Comparison of ENCODE assay signal across 5 worm cellular contexts in genomic region chrIII:4899728-4900127, ce11.
TF ChIP-seq lines count a peak whose summit lies in the region.

No protein-coding gene starts in this region.

TF ChIP-seq in whole organism, L1 larva, 84 proteins besides CTCF, POLR2A, EP300 and RAD21 (continues in another document):
- peak; percentile 100 for TF ChIP-seq lin-14 (GFP tag; optimal IDR thresholded peaks at IDR 0.05; lab: Kevin White, UChicago)
- TF ChIP-seq nhr-90 (tag; optimal IDR thresholded peaks at IDR 0.05; lab: Kevin White, UChicago; ENCODE audit: poor library complexity): peak; percentile 99
- TF ChIP-seq ceh-8 (GFP tag; optimal IDR thresholded peaks at IDR 0.05; lab: Kevin White, UChicago): peak; percentile 99
- TF ChIP-seq fkh-10 (GFP tag; optimal IDR thresholded peaks at IDR 0.05; lab: Kevin White, UChicago): peak; percentile 99
- peak; percentile 99 for TF ChIP-seq nhr-77 (tag; optimal IDR thresholded peaks at IDR 0.05; lab: Kevin White, UChicago)
- TF ChIP-seq Y116A8C.19 (tag; optimal IDR thresholded peaks at IDR 0.05; lab: Kevin White, UChicago; ENCODE audit: borderline replicate concordance): peak; percentile 10
- TF ChIP-seq C04F5.9 (tag; optimal IDR thresholded peaks at IDR 0.05; lab: Kevin White, UChicago): peak; percentile 97
- peak; percentile 99 for TF ChIP-seq jun-1 (tag; optimal IDR thresholded peaks at IDR 0.05; lab: Kevin White, UChicago)
- peak; percentile 100 for TF ChIP-seq nhr-47 (tag; optimal IDR thresholded peaks at IDR 0.05; lab: Kevin White, UChicago)
- peak; percentile 100 for TF ChIP-seq nhr-20 (tag; optimal IDR thresholded peaks at IDR 0.05; lab: Kevin White, UChicago)
- TF ChIP-seq pag-3 (tag; optimal IDR thresholded peaks at IDR 0.05; lab: Kevin White, UChicago; ENCODE audit: borderline replicate concordance, insufficient read depth): peak; percentile 80
- TF ChIP-seq unc-130 (tag; optimal IDR thresholded peaks at IDR 0.05; lab: Kevin White, UChicago): peak; percentile 97
- peak; percentile 99 for TF ChIP-seq C16A3.4 (tag; optimal IDR thresholded peaks at IDR 0.05; lab: Kevin White, UChicago)
- TF ChIP-seq lsy-2 (tag; optimal IDR thresholded peaks at IDR 0.05; lab: Kevin White, UChicago): peak; percentile 97
- TF ChIP-seq skn-1 (tag; optimal IDR thresholded peaks at IDR 0.05; lab: Kevin White, UChicago): peak; percentile 95
- peak; percentile 100 for TF ChIP-seq nhr-71 (tag; optimal IDR thresholded peaks at IDR 0.05; lab: Kevin White, UChicago)
- TF ChIP-seq hlh-17 (GFP tag; optimal IDR thresholded peaks at IDR 0.05; lab: Kevin White, UChicago; ENCODE audit: borderline replicate concordance): no peak

TF ChIP-seq in whole organism, L3 larva, 47 proteins besides CTCF, POLR2A, EP300 and RAD21 (continues in another document):
- TF ChIP-seq nhr-11 (tag; optimal IDR thresholded peaks at IDR 0.05; lab: Kevin White, UChicago) (peak; percentile 95), nhr-12 (tag; optimal IDR thresholded peaks at IDR 0.05; lab: Kevin White, UChicago) (no peak), zag-1 (tag; optimal IDR thresholded peaks at IDR 0.05; lab: Kevin White, UChicago) (peak; percentile 84), nhr-43 (tag; optimal IDR thresholded peaks at IDR 0.05; lab: Kevin White, UChicago; ENCODE audit: poor library complexity, severe bottlenecking) (peak; percentile 98), nhr-67 (tag; optimal IDR thresholded peaks at IDR 0.05; lab: Kevin White, UChicago) (no peak), fos-1 (tag; optimal IDR thresholded peaks at IDR 0.05; lab: Kevin White, UChicago) (peak; percentile 97), nhr-77 (tag; optimal IDR thresholded peaks at IDR 0.05; lab: Kevin White, UChicago) (peak; percentile 93), unc-39 (tag; optimal IDR thresholded peaks at IDR 0.05; lab: Kevin White, UChicago) (peak; percentile 33), tbx-2 (tag; optimal IDR thresholded peaks at IDR 0.05; lab: Kevin White, UChicago) (peak; percentile 97), ZK546.5 (tag; optimal IDR thresholded peaks at IDR 0.05; lab: Kevin White, UChicago) (peak; percentile 58), fkh-10 (GFP tag; optimal IDR thresholded peaks at IDR 0.05; lab: Kevin White, UChicago) (peak; percentile 99), mml-1 (tag; optimal IDR thresholded peaks at IDR 0.05; lab: Kevin White, UChicago) (peak; percentile 57), R02D3.7 (tag; optimal IDR thresholded peaks at IDR 0.05; lab: Kevin White, UChicago) (peak; percentile 92), ztf-11 (tag; optimal IDR thresholded peaks at IDR 0.05; lab: Kevin White, UChicago) (peak; percentile 4), nhr-28 (tag; optimal IDR thresholded peaks at IDR 0.05; lab: Kevin White, UChicago) (no peak), unc-62 (GFP tag; optimal IDR thresholded peaks at IDR 0.05; lab: Kevin White, UChicago) (peak; percentile 97), fkh-2 (tag; optimal IDR thresholded peaks at IDR 0.05; lab: Kevin White, UChicago) (no peak), eor-1 (tag; optimal IDR thresholded peaks at IDR 0.05; lab: Kevin White, UChicago) (peak in 1 of 2 experiments; percentile 2), snpc-4 (tag; optimal IDR thresholded peaks at IDR 0.05; lab: Kevin White, UChicago) (peak; percentile 92)

TF ChIP-seq in whole organism, early embryonic, 17 proteins besides CTCF, POLR2A, EP300 and RAD21:
- TF ChIP-seq scrt-1 (GFP tag; IDR thresholded peaks at IDR 0.05; lab: Robert Waterston, UW) (peak; percentile 55; the same call in 1 of the 2 replicates), flt-1 (GFP tag; IDR thresholded peaks at IDR 0.05; lab: Robert Waterston, UW) (no peak), F13C5.2 (tag; optimal IDR thresholded peaks at IDR 0.05; lab: Kevin White, UChicago) (peak; percentile 87), hmbx-1 (tag; optimal IDR thresholded peaks at IDR 0.05; lab: Kevin White, UChicago) (no peak), ets-7 (tag; optimal IDR thresholded peaks at IDR 0.05; lab: Kevin White, UChicago) (peak; percentile 5), aly-1 (tag; optimal IDR thresholded peaks at IDR 0.05; lab: Kevin White, UChicago) (no peak), tra-4 (tag; optimal IDR thresholded peaks at IDR 0.05; lab: Kevin White, UChicago) (no peak), ceh-13 (GFP tag; optimal IDR thresholded peaks at IDR 0.05; lab: Kevin White, UChicago) (no peak), ceh-36 (tag; optimal IDR thresholded peaks at IDR 0.05; lab: Kevin White, UChicago) (no peak), hmg-4 (GFP tag; optimal IDR thresholded peaks at IDR 0.05; lab: Kevin White, UChicago) (peak; percentile 91), tbx-11 (GFP tag; IDR thresholded peaks at IDR 0.05; lab: Robert Waterston, UW) (no peak), sea-1 (GFP tag; conservative IDR thresholded peaks at IDR 0.05; lab: Robert Waterston, UW) (0 out of 2 replicates have a peak, but pooled peaks have one; percentile 14), hnd-1 (tag; optimal IDR thresholded peaks at IDR 0.05; lab: Kevin White, UChicago) (no peak), ama-1 (optimal IDR thresholded peaks at IDR 0.05; lab: Kevin White, UChicago) (no peak), pes-1 (GFP tag; IDR thresholded peaks at IDR 0.05; lab: Robert Waterston, UW) (no peak), tbx-37 (GFP tag; conservative IDR thresholded peaks at IDR 0.05; lab: Robert Waterston, UW) (no peak), B0310.2 (tag; optimal IDR thresholded peaks at IDR 0.05; lab: Kevin White, UChicago) (peak; percentile 19)

TF ChIP-seq in whole organism, midembryonic, 9 proteins besides CTCF, POLR2A, EP300 and RAD21:
- TF ChIP-seq flt-1 (GFP tag; IDR thresholded peaks at IDR 0.05; lab: Robert Waterston, UW) (peak; percentile 84), klf-2 (GFP tag; conservative IDR thresholded peaks at IDR 0.05; lab: Robert Waterston, UW) (no peak), tab-1 (GFP tag; IDR thresholded peaks at IDR 0.05; lab: Robert Waterston, UW) (no peak), ref-1 (GFP tag; conservative IDR thresholded peaks at IDR 0.05; lab: Robert Waterston, UW) (no peak), med-1 (GFP tag; optimal IDR thresholded peaks at IDR 0.05; lab: Kevin White, UChicago; ENCODE audit: insufficient read depth) (no peak), cog-1 (tag; optimal IDR thresholded peaks at IDR 0.05; lab: Kevin White, UChicago) (peak; percentile 95), ztf-29 (GFP tag; IDR thresholded peaks at IDR 0.05; lab: Robert Waterston, UW) (no peak), ztf-23 (GFP tag; IDR thresholded peaks at IDR 0.05; lab: Robert Waterston, UW) (peak; percentile 94), T22C8.4 (GFP tag; IDR thresholded peaks at IDR 0.05; lab: Robert Waterston, UW) (peak; percentile 36; the same call in 1 of the 2 replicates)

TF ChIP-seq in whole organism, young adult, 124 proteins besides CTCF, POLR2A, EP300 and RAD21 (continues in another document):
- peak; percentile 86 for TF ChIP-seq bed-2 (GFP tag; IDR thresholded peaks at IDR 0.05; lab: Robert Waterston, UW)
- TF ChIP-seq somi-1 (GFP tag; optimal IDR thresholded peaks at IDR 0.05; lab: Kevin White, UChicago): peak; percentile 100
- peak; percentile 91 for TF ChIP-seq die-1 (tag; optimal IDR thresholded peaks at IDR 0.05; lab: Kevin White, UChicago)
- 0 out of 2 replicates have a peak, but pooled peaks have one; percentile 62 for TF ChIP-seq attf-6 (GFP tag; IDR thresholded peaks at IDR 0.05; lab: Robert Waterston, UW)
- TF ChIP-seq F33H1.4 (GFP tag; IDR thresholded peaks at IDR 0.05; lab: Robert Waterston, UW): peak; percentile 78
- TF ChIP-seq ceh-40 (GFP tag; IDR thresholded peaks at IDR 0.05; lab: Robert Waterston, UW): no peak
- peak; percentile 86 for TF ChIP-seq ztf-28 (GFP tag; IDR thresholded peaks at IDR 0.05; lab: Robert Waterston, UW)
- peak; percentile 73; the same call in 1 of the 2 replicates for TF ChIP-seq aptf-2 (GFP tag; conservative IDR thresholded peaks at IDR 0.05; lab: Robert Waterston, UW)
- peak; percentile 58 for TF ChIP-seq sptf-2 (GFP tag; optimal IDR thresholded peaks at IDR 0.05; lab: Kevin White, UChicago)
- peak; percentile 93 for TF ChIP-seq B0035.1 (tag; optimal IDR thresholded peaks at IDR 0.05; lab: Kevin White, UChicago)
- TF ChIP-seq T26A5.8 (tag; optimal IDR thresholded peaks at IDR 0.05; lab: Kevin White, UChicago): no peak
- peak; percentile 66 for TF ChIP-seq efl-1 (GFP tag; optimal IDR thresholded peaks at IDR 0.05; lab: Kevin White, UChicago)
- TF ChIP-seq F57A8.1 (GFP tag; optimal IDR thresholded peaks at IDR 0.05; lab: Kevin White, UChicago): peak; percentile 22
- TF ChIP-seq pbrm-1 (GFP tag; IDR thresholded peaks at IDR 0.05; lab: Robert Waterston, UW): peak; percentile 97
- peak; percentile 97 for TF ChIP-seq nhr-90 (tag; optimal IDR thresholded peaks at IDR 0.05; lab: Kevin White, UChicago)
- TF ChIP-seq ceh-27 (GFP tag; optimal IDR thresholded peaks at IDR 0.05; lab: Kevin White, UChicago): peak; percentile 100
- TF ChIP-seq xnd-1 (tag; optimal IDR thresholded peaks at IDR 0.05; lab: Kevin White, UChicago): no peak
- peak; percentile 100 for TF ChIP-seq C06A6.2 (GFP tag; conservative IDR thresholded peaks at IDR 0.05; lab: Robert Waterston, UW)
- TF ChIP-seq B0336.3 (GFP tag; IDR thresholded peaks at IDR 0.05; lab: Robert Waterston, UW): peak; percentile 100
- no peak for TF ChIP-seq sdz-38 (tag; optimal IDR thresholded peaks at IDR 0.05; lab: Kevin White, UChicago)
- TF ChIP-seq him-1 (tag; optimal IDR thresholded peaks at IDR 0.05; lab: Kevin White, UChicago): no peak
- TF ChIP-seq ztf-22 (GFP tag; optimal IDR thresholded peaks at IDR 0.05; lab: Kevin White, UChicago): peak; percentile 99
- peak; percentile 88 for TF ChIP-seq Y56A3A.18 (GFP tag; IDR thresholded peaks at IDR 0.05; lab: Robert Waterston, UW)
- TF ChIP-seq rec-8 (tag; optimal IDR thresholded peaks at IDR 0.05; lab: Kevin White, UChicago): no peak
- TF ChIP-seq F52B5.7 (tag; optimal IDR thresholded peaks at IDR 0.05; lab: Kevin White, UChicago): peak; percentile 95
- peak; percentile 99 for TF ChIP-seq let-526 (GFP tag; IDR thresholded peaks at IDR 0.05; lab: Robert Waterston, UW)
- peak; percentile 75 for TF ChIP-seq hsf-1 (GFP tag; IDR thresholded peaks at IDR 0.05; lab: Robert Waterston, UW)
- TF ChIP-seq ztf-25 (GFP tag; IDR thresholded peaks at IDR 0.05; lab: Robert Waterston, UW): 0 out of 2 replicates have a peak, but pooled peaks have one; percentile 70
- peak; percentile 90 for TF ChIP-seq ceh-100 (GFP tag; IDR thresholded peaks at IDR 0.05; lab: Robert Waterston, UW)
- peak; percentile 89 for TF ChIP-seq Y67H2A.10 (GFP tag; conservative IDR thresholded peaks at IDR 0.05; lab: Robert Waterston, UW)
- no peak for TF ChIP-seq F39B2.1 (GFP tag; IDR thresholded peaks at IDR 0.05; lab: Robert Waterston, UW)
- peak; percentile 99 for TF ChIP-seq ztf-26 (tag; optimal IDR thresholded peaks at IDR 0.05; lab: Kevin White, UChicago)
- TF ChIP-seq nhr-179 (tag; optimal IDR thresholded peaks at IDR 0.05; lab: Kevin White, UChicago): no peak
- peak; percentile 6 for TF ChIP-seq F49E8.2 (tag; optimal IDR thresholded peaks at IDR 0.05; lab: Kevin White, UChicago; ENCODE audit: insufficient read depth)
- TF ChIP-seq ceh-58 (GFP tag; IDR thresholded peaks at IDR 0.05; lab: Robert Waterston, UW): peak; percentile 84; the same call in 1 of the 2 replicates

Comparison
In these comparisons a context has a peak if more than half of its experiments do, and no peak if none do; other contexts are left out.
1. Of the 8 proteins assayed by ChIP-seq in both whole organism, young adult and whole organism, L1 larva: peak only in whole organism, young adult: unc-62; only in whole organism, L1 larva: none; in both: dpl-1, efl-1, lin-35, nhr-90, snpc-4 and unc-130; in neither: 1.